Fruit fly (Drosophila melanogaster): ENCODE measurements around the gene Nepl8.

The Nepl8 gene

dm6 chr2L:16463657-16464056, 24.3 kb upstream of the Nepl8 start (continued):
- TF ChIP-seq fd102C (GFP tag; optimal IDR thresholded peaks at IDR 0.05) = no peak

- TF ChIP-seq Atf-2 (GFP tag; optimal IDR thresholded peaks at IDR 0.05) (no peak), CG11504 (tag; optimal IDR thresholded peaks at IDR 0.05) (no peak), Hey (tag; optimal IDR thresholded peaks at IDR 0.05) (no peak), Opbp (GFP tag; IDR thresholded peaks at IDR 0.05; ENCODE audit: partially characterized antibody) (no peak), Aef1 (GFP tag; IDR thresholded peaks at IDR 0.05) (no peak), hbn (GFP tag; IDR thresholded peaks at IDR 0.05; ENCODE audit: partially characterized antibody) (no peak), gem (tag; optimal IDR thresholded peaks at IDR 0.05) (peak; percentile 5), Ets65A (GFP tag) (peak; percentile 37), CG18619 (GFP tag; optimal IDR thresholded peaks at IDR 0.05) (no peak), CG13123 (GFP tag; optimal IDR thresholded peaks at IDR 0.05) (no peak), CG12942 (GFP tag; optimal IDR thresholded peaks at IDR 0.05) (no peak)
Observed at dm6 chr2L:16469749-16470148, 18.2 kb upstream of the Nepl8 start.

DNA sequence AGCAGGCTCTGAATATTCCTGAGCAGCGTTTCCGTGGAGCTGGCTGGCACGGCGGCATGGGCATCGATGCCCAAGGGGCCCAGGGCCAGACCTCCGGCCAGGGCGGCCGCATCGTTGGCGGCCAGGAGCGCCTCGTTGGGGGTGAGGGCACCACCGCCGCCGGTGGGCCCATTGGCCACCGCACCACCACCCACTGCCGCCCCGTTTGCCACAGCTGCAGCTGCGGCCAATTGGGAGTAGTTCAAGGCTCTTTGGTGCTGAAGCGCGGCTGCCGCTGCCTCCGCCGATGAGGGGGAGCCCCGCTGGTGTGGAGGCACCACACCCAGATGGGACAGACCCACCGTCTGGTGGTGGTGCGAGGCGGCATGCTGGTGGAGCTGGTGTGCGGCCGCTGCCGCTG, 15.8 kb upstream of the Nepl8 start:
- TF ChIP-seq al (GFP tag; IDR thresholded peaks at IDR 0.05) (peak; percentile 6; the same call in 1 of the 2 replicates), slbo (GFP tag; IDR thresholded peaks at IDR 0.05) (peak; percentile 27; the same call in 1 of the 2 replicates), sisA (GFP tag; IDR thresholded peaks at IDR 0.05) (peak; percentile 7; the same call in 1 of the 2 replicates), otp (GFP tag; IDR thresholded peaks at IDR 0.05) (no peak), Hr39 (optimal IDR thresholded peaks at IDR 0.05) (peak; percentile 62)

- no peak for TF ChIP-seq CG42726 (GFP tag; IDR thresholded peaks at IDR 0.05; ENCODE audit: partially characterized antibody)
- TF ChIP-seq sisA (GFP tag; IDR thresholded peaks at IDR 0.05) = no peak
- TF ChIP-seq trem (tag; optimal IDR thresholded peaks at IDR 0.05) = no peak
- peak; percentile 38 for TF ChIP-seq CG17385 (GFP tag; optimal IDR thresholded peaks at IDR 0.05)
- no peak for TF ChIP-seq ind (GFP tag; optimal IDR thresholded peaks at IDR 0.05)
- TF ChIP-seq CG1529 (GFP tag; optimal IDR thresholded peaks at IDR 0.05) = peak; percentile 16
- no peak for TF ChIP-seq lbe (GFP tag; optimal IDR thresholded peaks at IDR 0.05)
- no peak for TF ChIP-seq Atf3 (GFP tag; optimal IDR thresholded peaks at IDR 0.05)
- TF ChIP-seq CG6654 (GFP tag; optimal IDR thresholded peaks at IDR 0.05) = no peak
- no peak for TF ChIP-seq Antp (GFP tag; optimal IDR thresholded peaks at IDR 0.05)
- TF ChIP-seq gcm (GFP tag; optimal IDR thresholded peaks at IDR 0.05) = peak; percentile 41
- peak; percentile 21 for TF ChIP-seq CG3838 (GFP tag; optimal IDR thresholded peaks at IDR 0.05)
- peak; percentile 7 for TF ChIP-seq phol (tag; optimal IDR thresholded peaks at IDR 0.05)
- no peak for TF ChIP-seq CG13624 (GFP tag; optimal IDR thresholded peaks at IDR 0.05)
- 0 out of 3 replicates have a peak, but pooled peaks have one; percentile 23 for TF ChIP-seq ase (GFP tag; IDR thresholded peaks at IDR 0.05)
- no peak for TF ChIP-seq slp2 (GFP tag; optimal IDR thresholded peaks at IDR 0.05)
- no peak for TF ChIP-seq pita (GFP tag; optimal IDR thresholded peaks at IDR 0.05)
- peak; percentile 40 for TF ChIP-seq CG12071 (GFP tag; optimal IDR thresholded peaks at IDR 0.05)
- TF ChIP-seq Hr51 (GFP tag; optimal IDR thresholded peaks at IDR 0.05) = no peak
- TF ChIP-seq CG14860 (GFP tag; IDR thresholded peaks at IDR 0.05; ENCODE audit: partially characterized antibody) = no peak
- TF ChIP-seq p53 (GFP tag; optimal IDR thresholded peaks at IDR 0.05) = no peak
- TF ChIP-seq Atf6 (GFP tag; IDR thresholded peaks at IDR 0.05) = no peak
- no peak for TF ChIP-seq NC2β (GFP tag; optimal IDR thresholded peaks at IDR 0.05)
- no peak for TF ChIP-seq cwo (GFP tag; optimal IDR thresholded peaks at IDR 0.05)
- peak; percentile 62 for TF ChIP-seq Sox102F (GFP tag; optimal IDR thresholded peaks at IDR 0.05)
- TF ChIP-seq shn (GFP tag; optimal IDR thresholded peaks at IDR 0.05) = no peak
- TF ChIP-seq CG1792 (GFP tag; optimal IDR thresholded peaks at IDR 0.05) = no peak
- no peak for TF ChIP-seq CoRest (tag; optimal IDR thresholded peaks at IDR 0.05)
- TF ChIP-seq Deaf1 (tag; optimal IDR thresholded peaks at IDR 0.05) = no peak
- TF ChIP-seq CkIIα-i1 (GFP tag; IDR thresholded peaks at IDR 0.05) = no peak
- TF ChIP-seq Mrtf (GFP tag; IDR thresholded peaks at IDR 0.05) = no peak
- TF ChIP-seq zen (tag; optimal IDR thresholded peaks at IDR 0.05) = peak; percentile 23
Observed at dm6 chr2L:16476517-16476916, 11.4 kb upstream of the Nepl8 start.

All from whole organism, embryonic.